Worm (Caenorhabditis elegans) whole organism, young adult: ENCODE data around the gene srd-36.
A peak's percentile ranks its signal among the peaks of the same experiment; 100 is the strongest.

Experiments
- B0035.1 ChIP-seq: sonication (generic microtip); optimal IDR thresholded peaks from 2 replicates; lab custom pipeline; 2016; ENCODE audit warnings: missing genetic modification characterization, mild to moderate bottlenecking, missing compliant biosample characterization, missing genotype, missing genetic modification reagents
- C06A6.2 ChIP-seq: fragments of 200-800 bp; sonication (Bioruptor generic); conservative IDR thresholded peaks from 2 replicates; pipeline ENCODE4 v1.3.6; 2022; ENCODE audit warnings: missing genetic modification characterization, missing compliant biosample characterization
- D2030.7 ChIP-seq: fragments of 200-800 bp; sonication (Bioruptor generic); IDR thresholded peaks from 2 replicates; pipeline ENCODE4 v1.3.6; 2022; ENCODE audit warnings: missing genetic modification reagents, missing genetic modification characterization, missing compliant biosample characterization
- F22D6.2 ChIP-seq: sonication (generic microtip); optimal IDR thresholded peaks from 2 replicates; lab custom pipeline; 2016; ENCODE audit warnings: mild to moderate bottlenecking, missing genetic modification characterization, missing compliant biosample characterization
- Y53F4B.3 ChIP-seq: fragments of 200-800 bp; sonication (Bioruptor generic); IDR thresholded peaks from 2 replicates; pipeline ENCODE4 v1.3.6; 2022; ENCODE audit warnings: missing genetic modification reagents, missing genetic modification characterization, missing compliant biosample characterization
- akir-1 ChIP-seq: fragments of 200-800 bp; sonication (Bioruptor generic); optimal IDR thresholded peaks from 2 replicates; lab custom pipeline; 2018; ENCODE audit warnings: mild to moderate bottlenecking, missing genetic modification characterization, moderate library complexity, missing compliant biosample characterization
- ama-1 ChIP-seq, 3 experiments: fragments of 150-350 bp in 1 of 3; sonication (generic microtip) in 2 of 3; optimal IDR thresholded peaks; 2 replicates each; lab custom pipeline; 2014 to 2018; ENCODE audit warnings: missing biosample characterization in 2 of 3, missing genetic modification characterization in 2 of 3, missing genetic modification reagents in 2 of 3
- aptf-3 ChIP-seq: fragments of 200-800 bp; sonication (Bioruptor generic); IDR thresholded peaks from 2 replicates; pipeline ENCODE4 v1.3.6; 2022; ENCODE audit warnings: missing genetic modification characterization, missing compliant biosample characterization
- attf-5 ChIP-seq: fragments of 200-800 bp; sonication (Bioruptor generic); optimal IDR thresholded peaks from 2 replicates; lab custom pipeline; 2018; ENCODE audit warnings: mild to moderate bottlenecking, missing genetic modification characterization, missing compliant biosample characterization
- bed-1 ChIP-seq: fragments of 200-800 bp; sonication (Bioruptor generic); IDR thresholded peaks from 2 replicates; pipeline ENCODE4 v1.3.6; 2022; ENCODE audit warnings: missing genetic modification reagents, missing genetic modification characterization, missing compliant biosample characterization
- ccch-3 ChIP-seq: fragments of 200-800 bp; sonication (Bioruptor generic); optimal IDR thresholded peaks from 2 replicates; lab custom pipeline; 2018; ENCODE audit warnings: mild to moderate bottlenecking, missing genetic modification characterization, missing compliant biosample characterization
- ceh-27 ChIP-seq: fragments of 200-800 bp; sonication (Bioruptor generic); optimal IDR thresholded peaks from 2 replicates; lab custom pipeline; 2018; ENCODE audit warnings: mild to moderate bottlenecking, missing genetic modification characterization, moderate library complexity, missing compliant biosample characterization
- ceh-58 ChIP-seq: fragments of 200-800 bp; sonication (Bioruptor generic); IDR thresholded peaks from 2 replicates; pipeline ENCODE4 v1.3.6; 2022; ENCODE audit warnings: missing genetic modification characterization, missing compliant biosample characterization
- ceh-79 ChIP-seq: sonication (generic microtip); optimal IDR thresholded peaks from 2 replicates; lab custom pipeline; 2017; ENCODE audit warnings: mild to moderate bottlenecking, missing genetic modification characterization, missing compliant biosample characterization
- die-1 ChIP-seq: sonication (generic microtip); optimal IDR thresholded peaks from 2 replicates; lab custom pipeline; 2016; ENCODE audit warnings: missing genotype, mild to moderate bottlenecking, missing genetic modification characterization, missing compliant biosample characterization
- egl-44 ChIP-seq: fragments of 200-800 bp; sonication (Bioruptor generic); IDR thresholded peaks from 2 replicates; pipeline ENCODE4 v1.3.6; 2022; ENCODE audit warnings: missing genetic modification reagents, missing genetic modification characterization, missing compliant biosample characterization
- ekl-4 ChIP-seq: fragments of 200-800 bp; sonication (Bioruptor generic); IDR thresholded peaks from 2 replicates; pipeline ENCODE4 v1.3.6; 2022; ENCODE audit warnings: missing genetic modification reagents, missing genetic modification characterization, missing compliant biosample characterization
- hsf-1 ChIP-seq: fragments of 200-800 bp; sonication (Bioruptor generic); IDR thresholded peaks from 2 replicates; pipeline ENCODE4 v1.3.6; 2022; ENCODE audit warnings: missing genetic modification reagents, missing genetic modification characterization, missing compliant biosample characterization
- lag-1 ChIP-seq: fragments of 200-800 bp; sonication (Bioruptor generic); IDR thresholded peaks from 2 replicates; pipeline ENCODE4 v1.3.6; 2022; ENCODE audit warnings: missing genetic modification reagents, missing genetic modification characterization, missing compliant biosample characterization
- lin-40 ChIP-seq: sonication (generic microtip); optimal IDR thresholded peaks from 2 replicates; lab custom pipeline; 2016; ENCODE audit warnings: missing genetic modification characterization, mild to moderate bottlenecking, missing compliant biosample characterization, missing genotype, missing genetic modification reagents
- madf-8 ChIP-seq: fragments of 200-800 bp; sonication (Bioruptor generic); conservative IDR thresholded peaks from 2 replicates; pipeline ENCODE4 v1.3.6; 2022; ENCODE audit warnings: missing genetic modification reagents, missing genetic modification characterization, missing compliant biosample characterization
- mel-28 ChIP-seq: sonication (generic microtip); optimal IDR thresholded peaks from 2 replicates; lab custom pipeline; 2016; ENCODE audit warnings: borderline replicate concordance, mild to moderate bottlenecking, missing genetic modification characterization, missing compliant biosample characterization
- mxl-1 ChIP-seq: sonication (generic microtip); optimal IDR thresholded peaks from 2 replicates; lab custom pipeline; 2016; ENCODE audit warnings: missing genetic modification characterization, missing compliant biosample characterization
- nfya-1 ChIP-seq: sonication (generic microtip); optimal IDR thresholded peaks from 2 replicates; lab custom pipeline; 2017; ENCODE audit warnings: antibody characterized with exemption, missing compliant biosample characterization, missing genetic modification characterization, borderline replicate concordance; ENCODE audit not compliant: insufficient read depth
- nfyb-1 ChIP-seq: fragments of 200-800 bp; sonication (Bioruptor generic); IDR thresholded peaks from 2 replicates; pipeline ENCODE4 v1.3.6; 2022; ENCODE audit warnings: missing genetic modification reagents, missing genetic modification characterization, missing compliant biosample characterization
- nhr-179 ChIP-seq: sonication (generic microtip); optimal IDR thresholded peaks from 2 replicates; lab custom pipeline; 2016; ENCODE audit warnings: mild to moderate bottlenecking, missing genetic modification characterization, missing compliant biosample characterization
- nhr-90 ChIP-seq: sonication (generic microtip); optimal IDR thresholded peaks from 2 replicates; lab custom pipeline; 2016; ENCODE audit warnings: missing genotype, mild to moderate bottlenecking, missing genetic modification characterization, missing compliant biosample characterization
- pbrm-1 ChIP-seq: fragments of 200-800 bp; sonication (Bioruptor generic); IDR thresholded peaks from 2 replicates; pipeline ENCODE4 v1.3.6; 2022; ENCODE audit warnings: missing genetic modification reagents, missing genetic modification characterization, missing compliant biosample characterization
- rcor-1 ChIP-seq: fragments of 200-800 bp; sonication (Bioruptor generic); IDR thresholded peaks from 2 replicates; pipeline ENCODE4 v1.3.6; 2022; ENCODE audit warnings: missing genetic modification reagents, missing genetic modification characterization, missing compliant biosample characterization
- rec-8 ChIP-seq, 2 experiments: sonication (generic microtip); optimal IDR thresholded peaks; 2 replicates each; lab custom pipeline; 2016; ENCODE audit warnings: mild to moderate bottlenecking in 2 of 2, missing genetic modification characterization in 2 of 2, missing genetic modification reagents in 2 of 2, missing genotype in 2 of 2, missing biosample characterization in 1 of 2, missing compliant biosample characterization in 1 of 2, moderate library complexity in 1 of 2
- repo-1 ChIP-seq: sonication (generic microtip); optimal IDR thresholded peaks from 2 replicates; lab custom pipeline; 2017; ENCODE audit warnings: mild to moderate bottlenecking, missing genetic modification characterization, missing compliant biosample characterization
- rpc-1 ChIP-seq, 2 experiments: fragments of 150-350 bp in 1 of 2; sonication (generic microtip) in 1 of 2; optimal IDR thresholded peaks; 2 replicates each; lab custom pipeline; 2014 to 2018; ENCODE audit warnings: missing biosample characterization in 1 of 2, missing genetic modification characterization in 1 of 2, missing genetic modification reagents in 1 of 2, missing genotype in 1 of 2
- sea-2 ChIP-seq: fragments of 200-800 bp; sonication (Bioruptor generic); IDR thresholded peaks from 2 replicates; pipeline ENCODE4 v1.3.6; 2022; ENCODE audit warnings: missing genetic modification characterization, missing compliant biosample characterization
- snpc-1.1 ChIP-seq: sonication (generic microtip); optimal IDR thresholded peaks from 2 replicates; lab custom pipeline; 2017; ENCODE audit warnings: missing genetic modification characterization, mild to moderate bottlenecking, missing compliant biosample characterization, antibody characterized with exemption, moderate library complexity, missing genotype, missing genetic modification reagents; ENCODE audit not compliant: insufficient read depth
- snpc-1.3 ChIP-seq: sonication (generic microtip); optimal IDR thresholded peaks from 2 replicates; lab custom pipeline; 2017; ENCODE audit warnings: missing genetic modification characterization, mild to moderate bottlenecking, missing compliant biosample characterization, antibody characterized with exemption, moderate library complexity, missing genotype, missing genetic modification reagents; ENCODE audit not compliant: insufficient read depth
- snpc-3.4 ChIP-seq: sonication (generic microtip); optimal IDR thresholded peaks from 2 replicates; lab custom pipeline; 2017; ENCODE audit warnings: missing genetic modification characterization, mild to moderate bottlenecking, missing compliant biosample characterization, antibody characterized with exemption, moderate library complexity, missing genotype, missing genetic modification reagents
- somi-1 ChIP-seq: fragments of 200-800 bp; sonication (Bioruptor generic); optimal IDR thresholded peaks from 2 replicates; lab custom pipeline; 2018; ENCODE audit warnings: mild to moderate bottlenecking, missing genetic modification characterization, missing compliant biosample characterization
- tbp1 ChIP-seq: fragments of 200-800 bp; sonication (Bioruptor generic); optimal IDR thresholded peaks from 2 replicates; lab custom pipeline; 2018; ENCODE audit warnings: mild to moderate bottlenecking, missing genetic modification characterization, missing compliant biosample characterization
- zim-3 ChIP-seq: sonication (generic microtip); optimal IDR thresholded peaks from 2 replicates; lab custom pipeline; 2017; ENCODE audit warnings: mild to moderate bottlenecking, missing genetic modification characterization, moderate library complexity, missing compliant biosample characterization
- ztf-18 ChIP-seq: sonication (generic microtip); optimal IDR thresholded peaks from 2 replicates; lab custom pipeline; 2016; ENCODE audit warnings: missing genotype, mild to moderate bottlenecking, missing genetic modification characterization, missing compliant biosample characterization
- ztf-26 ChIP-seq: sonication (generic microtip); optimal IDR thresholded peaks from 2 replicates; lab custom pipeline; 2017; ENCODE audit warnings: missing genetic modification characterization, missing compliant biosample characterization

Gene srd-36

DNA sequence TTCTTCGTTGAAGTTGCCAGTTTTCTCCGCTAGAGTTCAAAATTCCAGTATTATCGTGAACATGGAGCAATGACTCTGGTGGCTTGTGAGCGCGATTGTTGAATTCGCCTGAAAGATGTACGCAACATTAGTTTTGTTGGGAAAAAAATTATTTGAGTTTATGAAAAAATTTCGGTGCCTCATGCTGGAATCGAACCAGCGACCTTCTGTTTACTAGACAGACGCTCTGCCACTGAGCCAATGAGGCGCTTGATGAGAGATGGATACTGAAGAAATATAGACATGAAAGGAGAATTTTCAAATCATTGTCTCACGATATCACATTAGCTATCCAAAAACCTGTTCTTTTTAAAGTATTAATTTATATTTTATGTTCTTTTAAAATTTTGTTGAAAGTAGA lies 11.1 kb downstream of the srd-36 start (continued):
- TF ChIP-seq mxl-1 (tag; lab: Kevin White, UChicago) = peak; percentile 81
- peak; percentile 92 for TF ChIP-seq tbp1 (GFP tag; lab: Kevin White, UChicago)
- no peak for TF ChIP-seq lin-40 (tag; lab: Kevin White, UChicago)
- TF ChIP-seq snpc-1.3 (tag; lab: Kevin White, UChicago) = no peak
- TF ChIP-seq F22D6.2 = no peak
- peak; percentile 85 for TF ChIP-seq die-1 (tag; lab: Kevin White, UChicago)
- peak; percentile 18 for TF ChIP-seq ccch-3 (GFP tag; lab: Kevin White, UChicago)
- peak; percentile 25 for TF ChIP-seq attf-5 (GFP tag; lab: Kevin White, UChicago)
- TF ChIP-seq ama-1 (optimal IDR thresholded peaks at IDR 0.05; lab: Kevin White, UChicago) = no peak
- peak in 1 of 2 experiments; percentile 91 for TF ChIP-seq ama-1 (GFP tag; optimal IDR thresholded peaks at IDR 0.05; lab: Kevin White, UChicago)
- peak; percentile 70; the same call in 1 of the 2 replicates for TF ChIP-seq aptf-3 (GFP tag; lab: Robert Waterston, UW)
- peak; percentile 11 for TF ChIP-seq B0035.1 (tag; lab: Kevin White, UChicago)
- peak; percentile 1 for TF ChIP-seq ceh-27 (GFP tag; lab: Kevin White, UChicago)
- no peak for TF ChIP-seq madf-8 (GFP tag; lab: Robert Waterston, UW)
- no peak for TF ChIP-seq C06A6.2 (GFP tag; lab: Robert Waterston, UW)
- peak; percentile 2 for TF ChIP-seq snpc-1.1 (tag; lab: Kevin White, UChicago)
- no peak for TF ChIP-seq lag-1 (GFP tag; lab: Robert Waterston, UW)
- no peak for TF ChIP-seq hsf-1 (GFP tag; lab: Robert Waterston, UW)
- TF ChIP-seq ceh-79 = peak; percentile 17
- TF ChIP-seq bed-1 (GFP tag; lab: Robert Waterston, UW) = no peak
- TF ChIP-seq akir-1 = no peak
- TF ChIP-seq nfya-1 (tag; lab: Kevin White, UChicago) = no peak
- peak; percentile 9 for TF ChIP-seq snpc-3.4 (tag; lab: Kevin White, UChicago)
- peak; percentile 49; the same call in 1 of the 2 replicates for TF ChIP-seq Y53F4B.3
- 0 out of 2 replicates have a peak, but pooled peaks have one; percentile 38 for TF ChIP-seq egl-44 (GFP tag; lab: Robert Waterston, UW)
- TF ChIP-seq mel-28 (tag; lab: Kevin White, UChicago) = no peak
- no peak for TF ChIP-seq ceh-58 (GFP tag; lab: Robert Waterston, UW)
- no peak for TF ChIP-seq nhr-179 (tag; lab: Kevin White, UChicago)
- no peak for TF ChIP-seq somi-1 (GFP tag; lab: Kevin White, UChicago)
- TF ChIP-seq nfyb-1 (GFP tag; lab: Robert Waterston, UW) = peak; percentile 60; the same call in 1 of the 2 replicates
- TF ChIP-seq nhr-90 = peak; percentile 57
- peak; percentile 65 for TF ChIP-seq ztf-18
- TF ChIP-seq sea-2 (GFP tag; lab: Robert Waterston, UW) = no peak
- peak; percentile 92 for TF ChIP-seq rpc-1 (optimal IDR thresholded peaks at IDR 0.05; lab: Kevin White, UChicago)
- TF ChIP-seq rpc-1 (tag; optimal IDR thresholded peaks at IDR 0.05; lab: Kevin White, UChicago) = peak; percentile 97
- peak; percentile 58 to 76 for TF ChIP-seq rec-8 (tag; optimal IDR thresholded peaks at IDR 0.05; lab: Kevin White, UChicago)
- peak; percentile 22; the same call in 1 of the 2 replicates for TF ChIP-seq rcor-1 (GFP tag; lab: Robert Waterston, UW)
- TF ChIP-seq zim-3 (tag; lab: Kevin White, UChicago) = peak; percentile 38
- TF ChIP-seq repo-1 (tag; lab: Kevin White, UChicago) = no peak
- peak; percentile 79 for TF ChIP-seq D2030.7 (GFP tag; lab: Robert Waterston, UW)
- 0 out of 2 replicates have a peak, but pooled peaks have one; percentile 52 for TF ChIP-seq ekl-4 (GFP tag; lab: Robert Waterston, UW)
- TF ChIP-seq ztf-26 (tag; lab: Kevin White, UChicago) = peak; percentile 16
- TF ChIP-seq pbrm-1 = peak; percentile 73
